Worm (Caenorhabditis elegans) whole organism, young adult: ENCODE results near the gene pmp-1.

Source experiments
- B0035.1 ChIP-seq: sonication (generic microtip); optimal IDR thresholded peaks from 2 replicates; lab custom pipeline; 2016; ENCODE audit warnings: missing genetic modification characterization, mild to moderate bottlenecking, missing compliant biosample characterization, missing genotype, missing genetic modification reagents
- B0261.1 ChIP-seq: sonication (generic microtip); optimal IDR thresholded peaks from 2 replicates; lab custom pipeline; 2016; ENCODE audit warnings: mild to moderate bottlenecking, missing genetic modification characterization, moderate library complexity, missing compliant biosample characterization
- B0336.3 ChIP-seq: fragments of 200-800 bp; sonication (Bioruptor generic); IDR thresholded peaks from 2 replicates; pipeline ENCODE4 v1.3.6; 2022; ENCODE audit warnings: missing genetic modification characterization, missing compliant biosample characterization
- D2030.7 ChIP-seq: fragments of 200-800 bp; sonication (Bioruptor generic); IDR thresholded peaks from 2 replicates; pipeline ENCODE4 v1.3.6; 2022; ENCODE audit warnings: missing genetic modification reagents, missing genetic modification characterization, missing compliant biosample characterization
- F10E7.11 ChIP-seq: sonication (generic microtip); optimal IDR thresholded peaks from 2 replicates; lab custom pipeline; 2017; ENCODE audit warnings: mild to moderate bottlenecking, missing genetic modification characterization, moderate library complexity, missing compliant biosample characterization
- F39B2.1 ChIP-seq: fragments of 200-800 bp; sonication (Bioruptor generic); IDR thresholded peaks from 2 replicates; pipeline ENCODE4 v1.3.6; 2022; ENCODE audit warnings: missing genetic modification reagents, missing genetic modification characterization, missing compliant biosample characterization
- F49E8.2 ChIP-seq: sonication (generic microtip); optimal IDR thresholded peaks from 3 replicates; lab custom pipeline; 2017; ENCODE audit warnings: missing genetic modification characterization, mild to moderate bottlenecking, missing compliant biosample characterization, antibody characterized with exemption, moderate library complexity; ENCODE audit not compliant: insufficient read depth
- F57C9.4 ChIP-seq: sonication (generic microtip); optimal IDR thresholded peaks from 2 replicates; lab custom pipeline; 2017; ENCODE audit warnings: mild to moderate bottlenecking, missing genetic modification characterization, missing compliant biosample characterization
- T26A5.8 ChIP-seq: sonication (generic microtip); optimal IDR thresholded peaks from 2 replicates; lab custom pipeline; 2016; ENCODE audit warnings: missing genetic modification characterization, missing compliant biosample characterization
- aptf-3 ChIP-seq: fragments of 200-800 bp; sonication (Bioruptor generic); IDR thresholded peaks from 2 replicates; pipeline ENCODE4 v1.3.6; 2022; ENCODE audit warnings: missing genetic modification characterization, missing compliant biosample characterization
- atf-7 ChIP-seq: sonication (generic microtip); optimal IDR thresholded peaks from 2 replicates; lab custom pipeline; 2017; ENCODE audit warnings: mild to moderate bottlenecking, missing genetic modification characterization, missing compliant biosample characterization
- athp-1 ChIP-seq: sonication (generic microtip); optimal IDR thresholded peaks from 2 replicates; lab custom pipeline; 2017; ENCODE audit warnings: mild to moderate bottlenecking, missing genetic modification characterization, missing compliant biosample characterization
- attf-6 ChIP-seq: fragments of 200-800 bp; sonication (Bioruptor generic); IDR thresholded peaks from 2 replicates; pipeline ENCODE4 v1.3.6; 2022; ENCODE audit warnings: missing genetic modification reagents, missing genetic modification characterization, missing compliant biosample characterization
- ccch-3 ChIP-seq: fragments of 200-800 bp; sonication (Bioruptor generic); optimal IDR thresholded peaks from 2 replicates; lab custom pipeline; 2018; ENCODE audit warnings: mild to moderate bottlenecking, missing genetic modification characterization, missing compliant biosample characterization
- cebp-1 ChIP-seq, 2 experiments: fragments of 200-800 bp in 1 of 2; sonication (Bioruptor generic) in 1 of 2; sonication (generic microtip) in 1 of 2; IDR thresholded peaks in 1 of 2; optimal IDR thresholded peaks in 1 of 2; 2 replicates each; pipeline versions ENCODE4 v1.3.6 to Lab custom; 2017 to 2022; ENCODE audit warnings: missing compliant biosample characterization in 2 of 2, missing genetic modification characterization in 2 of 2, mild to moderate bottlenecking in 1 of 2, missing genetic modification reagents in 1 of 2, moderate library complexity in 1 of 2
- ceh-100 ChIP-seq: fragments of 200-800 bp; sonication (Bioruptor generic); IDR thresholded peaks from 2 replicates; pipeline ENCODE4 v1.3.6; 2022; ENCODE audit warnings: missing genetic modification reagents, missing genetic modification characterization, missing compliant biosample characterization
- ceh-27 ChIP-seq: fragments of 200-800 bp; sonication (Bioruptor generic); optimal IDR thresholded peaks from 2 replicates; lab custom pipeline; 2018; ENCODE audit warnings: mild to moderate bottlenecking, missing genetic modification characterization, moderate library complexity, missing compliant biosample characterization
- die-1 ChIP-seq: sonication (generic microtip); optimal IDR thresholded peaks from 2 replicates; lab custom pipeline; 2016; ENCODE audit warnings: missing genotype, mild to moderate bottlenecking, missing genetic modification characterization, missing compliant biosample characterization
- efl-1 ChIP-seq: fragments of 150-350 bp; optimal IDR thresholded peaks from 2 replicates; lab custom pipeline; 2014; ENCODE audit warnings: missing biosample characterization, missing genetic modification reagents, missing genetic modification characterization
- egl-44 ChIP-seq: fragments of 200-800 bp; sonication (Bioruptor generic); IDR thresholded peaks from 2 replicates; pipeline ENCODE4 v1.3.6; 2022; ENCODE audit warnings: missing genetic modification reagents, missing genetic modification characterization, missing compliant biosample characterization
- ets-4 ChIP-seq: fragments of 200-800 bp; sonication (Bioruptor generic); optimal IDR thresholded peaks from 2 replicates; lab custom pipeline; 2018; ENCODE audit warnings: mild to moderate bottlenecking, missing genetic modification characterization, missing compliant biosample characterization
- hmg-1.2 ChIP-seq: fragments of 200-800 bp; sonication (Bioruptor generic); IDR thresholded peaks from 2 replicates; pipeline ENCODE4 v1.3.6; 2022; ENCODE audit warnings: missing genetic modification reagents, missing genetic modification characterization, missing compliant biosample characterization
- let-607 ChIP-seq, 2 experiments: fragments of 200-800 bp in 1 of 2; sonication (Bioruptor generic) in 1 of 2; sonication (generic microtip) in 1 of 2; optimal IDR thresholded peaks; 2 replicates each; lab custom pipeline; 2016 to 2018; ENCODE audit warnings: mild to moderate bottlenecking in 2 of 2, missing compliant biosample characterization in 2 of 2, missing genetic modification characterization in 2 of 2, moderate library complexity in 2 of 2, missing genotype in 1 of 2
- lin-40 ChIP-seq: sonication (generic microtip); optimal IDR thresholded peaks from 2 replicates; lab custom pipeline; 2016; ENCODE audit warnings: missing genetic modification characterization, mild to moderate bottlenecking, missing compliant biosample characterization, missing genotype, missing genetic modification reagents
- lin-54 ChIP-seq: fragments of 200-800 bp; sonication (Bioruptor generic); optimal IDR thresholded peaks from 2 replicates; lab custom pipeline; 2018; ENCODE audit warnings: mild to moderate bottlenecking, missing genetic modification characterization, missing compliant biosample characterization
- lsy-27 ChIP-seq: sonication (generic microtip); optimal IDR thresholded peaks from 2 replicates; lab custom pipeline; 2017; ENCODE audit warnings: missing genetic modification characterization, mild to moderate bottlenecking, missing compliant biosample characterization, antibody characterized with exemption, missing genotype, borderline replicate concordance; ENCODE audit not compliant: insufficient read depth
- madf-10 ChIP-seq: sonication (generic microtip); optimal IDR thresholded peaks from 2 replicates; lab custom pipeline; 2016; ENCODE audit warnings: mild to moderate bottlenecking, missing genetic modification characterization, missing compliant biosample characterization
- madf-3 ChIP-seq: fragments of 200-800 bp; sonication (Bioruptor generic); IDR thresholded peaks from 2 replicates; pipeline ENCODE4 v1.3.6; 2022; ENCODE audit warnings: missing genetic modification reagents, missing genetic modification characterization, missing compliant biosample characterization
- madf-6 ChIP-seq: fragments of 200-800 bp; sonication (Bioruptor generic); IDR thresholded peaks from 2 replicates; pipeline ENCODE4 v1.3.6; 2022; ENCODE audit warnings: missing genetic modification reagents, missing genetic modification characterization, missing compliant biosample characterization
- mcd-1 ChIP-seq: fragments of 200-800 bp; sonication (Bioruptor generic); IDR thresholded peaks from 2 replicates; pipeline ENCODE4 v1.3.6; 2022; ENCODE audit warnings: missing genetic modification reagents, missing genetic modification characterization, missing compliant biosample characterization
- mel-28 ChIP-seq: sonication (generic microtip); optimal IDR thresholded peaks from 2 replicates; lab custom pipeline; 2016; ENCODE audit warnings: borderline replicate concordance, mild to moderate bottlenecking, missing genetic modification characterization, missing compliant biosample characterization
- nfyb-1 ChIP-seq: fragments of 200-800 bp; sonication (Bioruptor generic); IDR thresholded peaks from 2 replicates; pipeline ENCODE4 v1.3.6; 2022; ENCODE audit warnings: missing genetic modification reagents, missing genetic modification characterization, missing compliant biosample characterization
- nhr-179 ChIP-seq: sonication (generic microtip); optimal IDR thresholded peaks from 2 replicates; lab custom pipeline; 2016; ENCODE audit warnings: mild to moderate bottlenecking, missing genetic modification characterization, missing compliant biosample characterization
- pha-4 ChIP-seq: fragments of 150-350 bp; sonication (generic microtip); optimal IDR thresholded peaks from 2 replicates; lab custom pipeline; 2014; ENCODE audit warnings: missing biosample characterization, missing genetic modification reagents, missing genetic modification characterization
- rcor-1 ChIP-seq: fragments of 200-800 bp; sonication (Bioruptor generic); IDR thresholded peaks from 2 replicates; pipeline ENCODE4 v1.3.6; 2022; ENCODE audit warnings: missing genetic modification reagents, missing genetic modification characterization, missing compliant biosample characterization
- sdz-38 ChIP-seq: sonication (generic microtip); optimal IDR thresholded peaks from 2 replicates; lab custom pipeline; 2016; ENCODE audit warnings: missing genotype, missing genetic modification characterization, missing compliant biosample characterization
- sea-2 ChIP-seq: fragments of 200-800 bp; sonication (Bioruptor generic); IDR thresholded peaks from 2 replicates; pipeline ENCODE4 v1.3.6; 2022; ENCODE audit warnings: missing genetic modification characterization, missing compliant biosample characterization
- snpc-4 ChIP-seq, 5 experiments: fragments of 150-350 bp in 1 of 5; sonication (generic microtip) in 4 of 5; optimal IDR thresholded peaks; 2 replicates each; lab custom pipeline; 2014 to 2018; ENCODE audit warnings: missing genetic modification characterization in 5 of 5, missing biosample characterization in 3 of 5, antibody characterized with exemption in 2 of 5, mild to moderate bottlenecking in 2 of 5, missing compliant biosample characterization in 2 of 5, missing genotype in 2 of 5, moderate library complexity in 2 of 5, missing genetic modification reagents in 1 of 5
- somi-1 ChIP-seq: fragments of 200-800 bp; sonication (Bioruptor generic); optimal IDR thresholded peaks from 2 replicates; lab custom pipeline; 2018; ENCODE audit warnings: mild to moderate bottlenecking, missing genetic modification characterization, missing compliant biosample characterization
- sptf-2 ChIP-seq: fragments of 200-800 bp; sonication (Bioruptor generic); optimal IDR thresholded peaks from 2 replicates; lab custom pipeline; 2018; ENCODE audit warnings: mild to moderate bottlenecking, missing genetic modification characterization, missing compliant biosample characterization
- xnd-1 ChIP-seq: sonication (generic microtip); optimal IDR thresholded peaks from 2 replicates; lab custom pipeline; 2016; ENCODE audit warnings: missing genotype, missing genetic modification reagents, missing genetic modification characterization, missing compliant biosample characterization
- zfh-2 ChIP-seq: fragments of 200-800 bp; sonication (Bioruptor generic); conservative IDR thresholded peaks from 2 replicates; pipeline ENCODE4 v1.3.6; 2022; ENCODE audit warnings: missing genetic modification reagents, missing genetic modification characterization, missing compliant biosample characterization
- zim-3 ChIP-seq: sonication (generic microtip); optimal IDR thresholded peaks from 2 replicates; lab custom pipeline; 2017; ENCODE audit warnings: mild to moderate bottlenecking, missing genetic modification characterization, moderate library complexity, missing compliant biosample characterization
- ztf-26 ChIP-seq: sonication (generic microtip); optimal IDR thresholded peaks from 2 replicates; lab custom pipeline; 2017; ENCODE audit warnings: missing genetic modification characterization, missing compliant biosample characterization

pmp-1 gene

DNA sequence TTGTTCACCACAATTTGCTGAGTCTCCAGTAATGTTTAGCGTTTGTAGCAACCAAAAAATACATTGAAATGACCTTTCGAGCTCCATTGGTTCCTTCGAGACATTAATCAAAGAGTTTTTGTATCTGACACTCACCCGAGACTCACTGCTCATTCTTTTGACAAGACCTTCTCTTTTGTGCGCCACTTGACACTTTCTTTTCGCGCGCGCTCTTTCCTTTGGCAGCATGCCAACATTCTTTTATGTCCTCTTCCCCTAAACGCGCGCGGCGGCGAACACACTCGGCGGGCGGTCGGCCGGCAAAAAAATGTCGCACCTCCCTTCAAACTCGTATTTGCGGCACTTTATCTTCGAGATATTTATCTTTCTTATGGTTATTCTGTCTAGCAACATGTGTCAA, 39.9 kb downstream of the pmp-1 start:
- TF ChIP-seq D2030.7 (GFP tag; lab: Robert Waterston, UW) (0 out of 2 replicates have a peak, but pooled peaks have one; percentile 19), ceh-27 (GFP tag; lab: Kevin White, UChicago) (peak; percentile 5), lin-40 (tag; lab: Kevin White, UChicago) (no peak), efl-1 (peak; percentile 53), zfh-2 (peak; percentile 71), lsy-27 (no peak), cebp-1 (GFP tag; IDR thresholded peaks at IDR 0.05; lab: Robert Waterston, UW) (no peak), cebp-1 (tag; optimal IDR thresholded peaks at IDR 0.05; lab: Kevin White, UChicago) (no peak), nfyb-1 (0 out of 2 replicates have a peak, but pooled peaks have one; percentile 11), madf-6 (GFP tag; lab: Robert Waterston, UW) (peak; percentile 69), madf-10 (tag; lab: Kevin White, UChicago) (peak; percentile 96), T26A5.8 (tag; lab: Kevin White, UChicago) (no peak), let-607 (tag; optimal IDR thresholded peaks at IDR 0.05; lab: Kevin White, UChicago) (no peak), ccch-3 (no peak), xnd-1 (tag; lab: Kevin White, UChicago) (peak; percentile 19), pha-4 (no peak), nhr-179 (tag; lab: Kevin White, UChicago) (no peak), F39B2.1 (GFP tag; lab: Robert Waterston, UW) (no peak), mcd-1 (peak; percentile 27; the same call in 1 of the 2 replicates), B0035.1 (tag; lab: Kevin White, UChicago) (no peak), B0336.3 (GFP tag; lab: Robert Waterston, UW) (no peak), rcor-1 (GFP tag; lab: Robert Waterston, UW) (no peak), F49E8.2 (tag; lab: Kevin White, UChicago) (no peak), sdz-38 (tag; lab: Kevin White, UChicago) (no peak), madf-3 (GFP tag; lab: Robert Waterston, UW) (peak; percentile 67; the same call in 1 of the 2 replicates), F57C9.4 (tag; lab: Kevin White, UChicago) (no peak)

DNA sequence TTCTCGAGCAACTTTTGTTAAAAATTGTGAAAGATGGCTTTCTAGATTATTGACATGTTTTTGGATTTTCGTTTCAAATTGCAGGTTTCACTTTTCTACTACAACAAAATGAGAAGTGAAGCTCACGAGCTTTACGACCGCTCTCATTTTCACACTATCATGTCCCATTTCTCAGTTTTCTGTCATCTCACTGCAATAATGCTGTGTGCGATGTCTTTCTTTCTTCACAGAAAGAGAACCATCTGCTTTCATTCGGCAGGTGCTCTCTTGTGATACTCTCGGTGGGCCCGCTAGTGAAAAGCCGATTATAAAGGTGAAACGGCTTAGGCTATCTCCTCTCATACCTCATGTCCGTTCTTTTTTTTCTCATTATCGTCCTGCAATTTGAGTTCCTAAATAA, 40.3 kb downstream of the pmp-1 start:
- TF ChIP-seq B0261.1 (tag; lab: Kevin White, UChicago) = no peak
- 0 out of 2 replicates have a peak, but pooled peaks have one; percentile 1 for TF ChIP-seq ceh-100 (GFP tag; lab: Robert Waterston, UW)

DNA sequence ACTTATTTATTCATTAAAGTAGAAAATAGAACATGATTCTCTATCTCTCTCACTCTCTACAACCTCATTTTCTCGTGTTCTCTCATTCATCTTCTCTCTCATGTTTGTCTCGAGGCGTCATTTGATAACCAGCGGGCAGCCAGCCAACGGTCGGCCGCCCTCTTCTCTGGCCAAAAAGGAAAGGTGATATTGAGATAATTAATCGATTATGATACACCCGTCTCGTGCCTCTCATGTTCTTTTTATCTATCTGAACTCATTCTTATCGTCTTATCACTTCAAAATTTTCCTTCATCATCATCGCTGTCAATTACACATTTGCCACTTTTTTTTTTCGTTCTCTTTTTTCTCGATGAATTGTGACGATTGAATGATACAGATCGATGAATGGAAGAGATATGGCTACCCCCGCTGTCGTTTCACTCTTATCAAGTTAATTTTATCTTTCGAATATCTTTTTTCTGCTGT, 40.9 kb downstream of the pmp-1 start:
- TF ChIP-seq zim-3 (tag; lab: Kevin White, UChicago) (no peak), atf-7 (tag; lab: Kevin White, UChicago) (peak; percentile 95), sptf-2 (GFP tag; lab: Kevin White, UChicago) (peak; percentile 57), nfyb-1 (peak; percentile 76), mel-28 (tag; lab: Kevin White, UChicago) (no peak), attf-6 (no peak), sea-2 (GFP tag; lab: Robert Waterston, UW) (no peak), F10E7.11 (tag; lab: Kevin White, UChicago) (no peak), ceh-100 (GFP tag; lab: Robert Waterston, UW) (0 out of 2 replicates have a peak, but pooled peaks have one; percentile 17), egl-44 (GFP tag; lab: Robert Waterston, UW) (peak; percentile 46; the same call in 1 of the 2 replicates), aptf-3 (GFP tag; lab: Robert Waterston, UW) (no peak), F57C9.4 (tag; lab: Kevin White, UChicago) (no peak), zfh-2 (peak; percentile 62; the same call in 1 of the 2 replicates), ets-4 (peak; percentile 79), somi-1 (peak; percentile 85), B0261.1 (tag; lab: Kevin White, UChicago) (no peak), snpc-4 (GFP tag; optimal IDR thresholded peaks at IDR 0.05; lab: Kevin White, UChicago) (no peak), snpc-4 (tag; optimal IDR thresholded peaks at IDR 0.05; lab: Kevin White, UChicago) (peak; percentile 67 to 88 (median 68)), die-1 (peak; percentile 60), lin-54 (GFP tag; lab: Kevin White, UChicago) (peak; percentile 13), ztf-26 (tag; lab: Kevin White, UChicago) (peak; percentile 87), pha-4 (peak; percentile 20), hmg-1.2 (GFP tag; lab: Robert Waterston, UW) (peak; percentile 30; the same call in 1 of the 2 replicates), athp-1 (tag; lab: Kevin White, UChicago) (no peak)
